Worm (Caenorhabditis elegans) whole organism, L3 larva: ENCODE measurements around the gene col-99.

Source experiments
- R02D3.7 ChIP-seq: fragments of 150-350 bp; optimal IDR thresholded peaks from 2 replicates; lab custom pipeline; 2014; ENCODE audit warnings: missing biosample characterization, missing genetic modification characterization
- daf-12 ChIP-seq: fragments of 150-350 bp; optimal IDR thresholded peaks from 2 replicates; lab custom pipeline; 2014; ENCODE audit warnings: missing biosample characterization, missing genetic modification reagents, missing genetic modification characterization
- elt-3 ChIP-seq, 3 experiments: fragments of 150-350 bp in 1 of 3; sonication (generic microtip) in 2 of 3; optimal IDR thresholded peaks; 2 replicates in 2 of 3; 4 replicates in 1 of 3; lab custom pipeline; 2014 to 2017; ENCODE audit warnings: missing biosample characterization in 3 of 3, missing genetic modification characterization in 3 of 3
- mdl-1 ChIP-seq: fragments of 150-350 bp; optimal IDR thresholded peaks from 2 replicates; lab custom pipeline; 2014; ENCODE audit warnings: missing biosample characterization, missing genetic modification characterization
- nfya-1 ChIP-seq: sonication (generic microtip); optimal IDR thresholded peaks from 2 replicates; lab custom pipeline; 2017; ENCODE audit warnings: missing genetic modification characterization, mild to moderate bottlenecking, missing compliant biosample characterization, antibody characterized with exemption, moderate library complexity; ENCODE audit not compliant: insufficient read depth
- nhr-11 ChIP-seq: fragments of 150-350 bp; optimal IDR thresholded peaks from 2 replicates; lab custom pipeline; 2014; ENCODE audit warnings: missing biosample characterization, missing genetic modification characterization
- nhr-23 ChIP-seq: fragments of 150-350 bp; optimal IDR thresholded peaks from 2 replicates; lab custom pipeline; 2014; ENCODE audit warnings: missing biosample characterization, missing genetic modification reagents, missing genetic modification characterization
- nhr-237 ChIP-seq: fragments of 150-350 bp; optimal IDR thresholded peaks from 2 replicates; lab custom pipeline; 2014; ENCODE audit warnings: missing biosample characterization, missing genetic modification characterization
- nhr-28 ChIP-seq: fragments of 150-350 bp; optimal IDR thresholded peaks from 2 replicates; lab custom pipeline; 2014; ENCODE audit warnings: missing biosample characterization, missing genetic modification characterization
- nhr-76 ChIP-seq: fragments of 150-350 bp; sonication (generic microtip); optimal IDR thresholded peaks from 5 replicates; lab custom pipeline; 2014; ENCODE audit warnings: missing biosample characterization, missing genetic modification characterization
- nhr-77 ChIP-seq: fragments of 150-350 bp; optimal IDR thresholded peaks from 2 replicates; lab custom pipeline; 2014; ENCODE audit warnings: missing biosample characterization, missing genetic modification characterization
- unc-62 ChIP-seq: fragments of 150-350 bp; sonication (generic microtip); optimal IDR thresholded peaks from 4 replicates; lab custom pipeline; 2014; ENCODE audit warnings: missing biosample characterization, missing genetic modification reagents, missing genetic modification characterization
- zag-1 ChIP-seq: fragments of 150-350 bp; optimal IDR thresholded peaks from 2 replicates; lab custom pipeline; 2014; ENCODE audit warnings: missing biosample characterization, missing genetic modification characterization
- ztf-4 ChIP-seq: fragments of 150-350 bp; optimal IDR thresholded peaks from 2 replicates; lab custom pipeline; 2014; ENCODE audit warnings: missing biosample characterization, missing genetic modification characterization

DNA sequence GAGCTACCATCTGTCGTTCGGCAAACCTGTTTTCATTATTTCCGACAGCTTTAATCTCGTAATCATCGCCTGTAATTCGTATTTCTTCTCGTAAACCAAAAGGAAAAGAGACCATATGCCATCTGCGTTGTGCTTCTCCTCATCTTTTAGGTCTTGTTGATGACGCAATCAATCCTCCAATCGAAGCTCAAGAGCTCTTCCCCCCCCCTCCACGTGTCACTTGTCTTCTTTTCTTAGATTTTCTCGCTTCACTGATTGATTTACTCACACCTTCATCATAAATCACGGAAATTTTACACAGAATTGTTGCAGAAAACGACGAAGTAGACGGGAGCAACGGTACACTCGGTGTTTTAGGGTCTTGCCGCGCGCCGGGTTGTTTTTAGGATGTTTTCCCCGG, 31.0 kb upstream of the col-99 start, which contains the start of gene tcl-2:
- no peak for TF ChIP-seq nfya-1
- TF ChIP-seq mdl-1 (tag; lab: Kevin White, UChicago): no peak
- TF ChIP-seq nhr-28 (tag; lab: Kevin White, UChicago): no peak
- no peak for TF ChIP-seq daf-12
- TF ChIP-seq unc-62: no peak
- no peak for TF ChIP-seq elt-3 (tag; optimal IDR thresholded peaks at IDR 0.05; lab: Kevin White, UChicago)
- TF ChIP-seq nhr-237: no peak
- TF ChIP-seq R02D3.7 (tag; lab: Kevin White, UChicago): no peak
- no peak for TF ChIP-seq nhr-77
- TF ChIP-seq zag-1 (tag; lab: Kevin White, UChicago): no peak
- no peak for TF ChIP-seq nhr-23 (tag; lab: Kevin White, UChicago)
- no peak for TF ChIP-seq nhr-76 (tag; lab: Kevin White, UChicago)
- no peak for TF ChIP-seq nhr-11
- TF ChIP-seq ztf-4 (tag; lab: Kevin White, UChicago): no peak
